Worm (Caenorhabditis elegans) whole organism, young adult: ENCODE data around the gene dct-15.
"Not testable (repeated sequence)": the region's sequence is repeated elsewhere in the genome, so short reads cannot be mapped to it uniquely, and the experiment has no call there.

Experiments
- B0261.1 ChIP-seq: sonication (generic microtip); optimal IDR thresholded peaks from 2 replicates; lab custom pipeline; 2016; ENCODE audit warnings: mild to moderate bottlenecking, missing genetic modification characterization, moderate library complexity, missing compliant biosample characterization
- C17E4.6 ChIP-seq: fragments of 200-800 bp; sonication (Bioruptor generic); IDR thresholded peaks from 2 replicates; pipeline ENCODE4 v1.3.6; 2022; ENCODE audit warnings: missing genetic modification reagents, missing genetic modification characterization, missing compliant biosample characterization
- F33H1.4 ChIP-seq: fragments of 200-800 bp; sonication (Bioruptor generic); IDR thresholded peaks from 2 replicates; pipeline ENCODE4 v1.3.6; 2022; ENCODE audit warnings: missing genetic modification reagents, missing genetic modification characterization, missing compliant biosample characterization
- F37B4.10 ChIP-seq: fragments of 200-800 bp; sonication (Bioruptor generic); IDR thresholded peaks from 2 replicates; pipeline ENCODE4 v1.3.6; 2022; ENCODE audit warnings: missing genetic modification characterization, missing compliant biosample characterization
- F39B2.1 ChIP-seq: fragments of 200-800 bp; sonication (Bioruptor generic); IDR thresholded peaks from 2 replicates; pipeline ENCODE4 v1.3.6; 2022; ENCODE audit warnings: missing genetic modification reagents, missing genetic modification characterization, missing compliant biosample characterization
- F49E8.2 ChIP-seq: sonication (generic microtip); optimal IDR thresholded peaks from 3 replicates; lab custom pipeline; 2017; ENCODE audit warnings: missing genetic modification characterization, mild to moderate bottlenecking, missing compliant biosample characterization, antibody characterized with exemption, moderate library complexity; ENCODE audit not compliant: insufficient read depth
- F52B5.7 ChIP-seq: sonication (generic microtip); optimal IDR thresholded peaks from 2 replicates; lab custom pipeline; 2016; ENCODE audit warnings: mild to moderate bottlenecking, missing genetic modification characterization, missing compliant biosample characterization
- Y67H2A.10 ChIP-seq: fragments of 200-800 bp; sonication (Bioruptor generic); conservative IDR thresholded peaks from 2 replicates; pipeline ENCODE4 v1.3.6; 2022; ENCODE audit warnings: missing genetic modification reagents, missing genetic modification characterization, missing compliant biosample characterization
- ZK185.1 ChIP-seq: sonication (generic microtip); optimal IDR thresholded peaks from 2 replicates; lab custom pipeline; 2016; ENCODE audit warnings: mild to moderate bottlenecking, missing genetic modification characterization, missing compliant biosample characterization; ENCODE audit not compliant: poor library complexity, severe bottlenecking
- attf-3 ChIP-seq: fragments of 200-800 bp; sonication (Bioruptor generic); conservative IDR thresholded peaks from 2 replicates; pipeline ENCODE4 v1.3.6; 2022; ENCODE audit warnings: missing genetic modification reagents, missing genetic modification characterization, missing compliant biosample characterization
- bed-1 ChIP-seq: fragments of 200-800 bp; sonication (Bioruptor generic); IDR thresholded peaks from 2 replicates; pipeline ENCODE4 v1.3.6; 2022; ENCODE audit warnings: missing genetic modification reagents, missing genetic modification characterization, missing compliant biosample characterization
- cebp-2 ChIP-seq: fragments of 200-800 bp; sonication (Bioruptor generic); IDR thresholded peaks from 2 replicates; pipeline ENCODE4 v1.3.6; 2022; ENCODE audit warnings: missing genetic modification characterization, missing compliant biosample characterization
- ceh-79 ChIP-seq: sonication (generic microtip); optimal IDR thresholded peaks from 2 replicates; lab custom pipeline; 2017; ENCODE audit warnings: mild to moderate bottlenecking, missing genetic modification characterization, missing compliant biosample characterization
- ceh-91 ChIP-seq: fragments of 200-800 bp; sonication (Bioruptor generic); IDR thresholded peaks from 2 replicates; pipeline ENCODE4 v1.3.6; 2022; ENCODE audit warnings: missing genetic modification reagents, missing genetic modification characterization, missing compliant biosample characterization
- die-1 ChIP-seq: sonication (generic microtip); optimal IDR thresholded peaks from 2 replicates; lab custom pipeline; 2016; ENCODE audit warnings: missing genotype, mild to moderate bottlenecking, missing genetic modification characterization, missing compliant biosample characterization
- dox-1 ChIP-seq: fragments of 200-800 bp; sonication (Bioruptor generic); IDR thresholded peaks from 2 replicates; pipeline ENCODE4 v1.3.6; 2022; ENCODE audit warnings: missing genetic modification reagents, missing genetic modification characterization, missing compliant biosample characterization
- egl-44 ChIP-seq: fragments of 200-800 bp; sonication (Bioruptor generic); IDR thresholded peaks from 2 replicates; pipeline ENCODE4 v1.3.6; 2022; ENCODE audit warnings: missing genetic modification reagents, missing genetic modification characterization, missing compliant biosample characterization
- lin-26 ChIP-seq: fragments of 200-800 bp; sonication (Bioruptor generic); IDR thresholded peaks from 2 replicates; pipeline ENCODE4 v1.3.6; 2022; ENCODE audit warnings: missing genetic modification reagents, missing genetic modification characterization, missing compliant biosample characterization
- lin-40 ChIP-seq: sonication (generic microtip); optimal IDR thresholded peaks from 2 replicates; lab custom pipeline; 2016; ENCODE audit warnings: missing genetic modification characterization, mild to moderate bottlenecking, missing compliant biosample characterization, missing genotype, missing genetic modification reagents
- lsy-27 ChIP-seq: sonication (generic microtip); optimal IDR thresholded peaks from 2 replicates; lab custom pipeline; 2017; ENCODE audit warnings: missing genetic modification characterization, mild to moderate bottlenecking, missing compliant biosample characterization, antibody characterized with exemption, missing genotype, borderline replicate concordance; ENCODE audit not compliant: insufficient read depth
- nhr-90 ChIP-seq: sonication (generic microtip); optimal IDR thresholded peaks from 2 replicates; lab custom pipeline; 2016; ENCODE audit warnings: missing genotype, mild to moderate bottlenecking, missing genetic modification characterization, missing compliant biosample characterization
- pbrm-1 ChIP-seq: fragments of 200-800 bp; sonication (Bioruptor generic); IDR thresholded peaks from 2 replicates; pipeline ENCODE4 v1.3.6; 2022; ENCODE audit warnings: missing genetic modification reagents, missing genetic modification characterization, missing compliant biosample characterization
- rcor-1 ChIP-seq: fragments of 200-800 bp; sonication (Bioruptor generic); IDR thresholded peaks from 2 replicates; pipeline ENCODE4 v1.3.6; 2022; ENCODE audit warnings: missing genetic modification reagents, missing genetic modification characterization, missing compliant biosample characterization
- repo-1 ChIP-seq: sonication (generic microtip); optimal IDR thresholded peaks from 2 replicates; lab custom pipeline; 2017; ENCODE audit warnings: mild to moderate bottlenecking, missing genetic modification characterization, missing compliant biosample characterization
- snpc-3.4 ChIP-seq: sonication (generic microtip); optimal IDR thresholded peaks from 2 replicates; lab custom pipeline; 2017; ENCODE audit warnings: missing genetic modification characterization, mild to moderate bottlenecking, missing compliant biosample characterization, antibody characterized with exemption, moderate library complexity, missing genotype, missing genetic modification reagents
- snpc-4 ChIP-seq, 5 experiments: fragments of 150-350 bp in 1 of 5; sonication (generic microtip) in 4 of 5; optimal IDR thresholded peaks; 2 replicates each; lab custom pipeline; 2014 to 2018; ENCODE audit warnings: missing genetic modification characterization in 5 of 5, missing biosample characterization in 3 of 5, antibody characterized with exemption in 2 of 5, mild to moderate bottlenecking in 2 of 5, missing compliant biosample characterization in 2 of 5, missing genotype in 2 of 5, moderate library complexity in 2 of 5, missing genetic modification reagents in 1 of 5
- sptf-2 ChIP-seq: fragments of 200-800 bp; sonication (Bioruptor generic); optimal IDR thresholded peaks from 2 replicates; lab custom pipeline; 2018; ENCODE audit warnings: mild to moderate bottlenecking, missing genetic modification characterization, missing compliant biosample characterization
- tbx-9 ChIP-seq: sonication (generic microtip); optimal IDR thresholded peaks from 2 replicates; lab custom pipeline; 2016; ENCODE audit warnings: borderline replicate concordance, missing genetic modification characterization, inconsistent platforms, missing compliant biosample characterization
- ztf-26 ChIP-seq: sonication (generic microtip); optimal IDR thresholded peaks from 2 replicates; lab custom pipeline; 2017; ENCODE audit warnings: missing genetic modification characterization, missing compliant biosample characterization

Gene dct-15

ce11 chrIV:9846574-9846973 lies 36.0 kb upstream of the dct-15 start, which contains the start of gene K07F5.6:
K07F5.6 (minus strand) TSS chrIV:9846674.
- no peak for TF ChIP-seq F49E8.2
- no peak for TF ChIP-seq pbrm-1
- TF ChIP-seq, all 124 proteins: peak for 0

DNA sequence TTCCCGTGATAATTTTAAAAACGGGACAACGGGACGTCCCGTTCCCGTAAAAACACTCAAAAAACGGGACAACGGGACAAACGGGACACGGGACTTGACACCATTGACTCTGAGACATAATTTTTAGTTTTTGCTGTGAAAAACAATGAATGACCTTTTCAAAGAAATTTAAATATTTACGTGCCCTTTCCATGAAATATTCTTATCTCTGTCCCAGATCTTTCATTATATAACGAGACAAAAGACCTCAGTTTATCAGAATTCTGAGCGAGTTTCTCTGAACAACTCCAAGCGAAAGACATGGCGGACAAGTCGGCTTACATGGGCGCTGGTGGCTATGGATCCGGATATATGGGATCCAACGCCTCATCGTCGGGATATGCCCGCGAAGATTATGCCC lies 33.2 kb upstream of the dct-15 start, which contains the start of gene nspd-2:
Gene nspd-2, plus strand, starts transcription at position 301 of the 400 bp plus-strand sequence.
- TF ChIP-seq sptf-2 (GFP tag; lab: Kevin White, UChicago) (no peak), nhr-90 (tag; lab: Kevin White, UChicago) (no peak), ZK185.1 (tag; lab: Kevin White, UChicago) (no peak), rcor-1 (GFP tag; lab: Robert Waterston, UW) (no peak), F33H1.4 (GFP tag; lab: Robert Waterston, UW) (no peak), tbx-9 (tag; lab: Kevin White, UChicago) (no peak), F39B2.1 (GFP tag; lab: Robert Waterston, UW) (no peak)

ce11 chrIV:9842071-9842470 lies 31.5 kb upstream of the dct-15 start, which contains the start of gene K07F5.17:
K07F5.17 (plus strand) TSS chrIV:9842371.
- TF ChIP-seq B0261.1 (tag; lab: Kevin White, UChicago) (no peak), egl-44 (no peak), ceh-91 (GFP tag; lab: Robert Waterston, UW) (no peak), bed-1 (GFP tag; lab: Robert Waterston, UW) (no peak), F49E8.2 (no peak), F52B5.7 (tag; lab: Kevin White, UChicago) (no peak), repo-1 (tag; lab: Kevin White, UChicago) (no peak)

DNA sequence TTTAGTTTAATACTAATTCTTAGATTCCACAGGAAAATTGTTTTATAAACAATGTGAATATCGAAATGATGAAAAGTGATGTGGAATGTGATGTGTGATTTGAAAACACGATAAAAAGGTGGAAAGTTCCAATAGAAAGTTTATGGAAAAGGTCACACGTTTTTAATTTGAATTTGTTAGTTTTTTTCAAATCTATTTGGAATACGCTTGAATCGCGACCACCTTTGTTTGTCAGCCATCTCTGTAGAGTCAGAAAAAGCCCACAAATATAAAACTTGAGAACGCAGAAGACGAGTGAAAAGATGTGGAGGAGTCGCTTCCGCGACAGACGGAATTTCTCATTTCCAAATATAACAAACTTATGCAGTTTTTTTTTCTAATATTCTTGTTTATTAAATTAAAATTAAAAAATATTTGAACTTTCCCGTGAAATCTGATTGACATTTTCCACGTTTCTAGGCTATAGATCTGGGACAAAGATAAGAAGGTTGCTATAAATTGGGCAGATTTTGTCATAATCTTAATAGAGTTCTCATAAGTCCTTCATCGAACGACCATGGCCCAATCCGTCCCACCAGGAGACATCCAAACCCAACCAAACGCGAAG lies 30.6 kb upstream of the dct-15 start, which contains the start of the genes kin-24 and msp-56:
Gene kin-24, minus strand, starts transcription at position 101 of the 607 bp plus-strand sequence.
Gene msp-56, plus strand, starts transcription at position 557 of the 607 bp plus-strand sequence.
- TF ChIP-seq lsy-27 (tag; lab: Kevin White, UChicago) (no peak), C17E4.6 (GFP tag; lab: Robert Waterston, UW) (no peak), ceh-79 (no peak), snpc-3.4 (tag; lab: Kevin White, UChicago) (no peak), attf-3 (GFP tag; lab: Robert Waterston, UW) (no peak), ztf-26 (tag; lab: Kevin White, UChicago) (no peak), dox-1 (no peak), F37B4.10 (no peak), lin-40 (no peak), ZK185.1 (tag; lab: Kevin White, UChicago) (no peak), sptf-2 (GFP tag; lab: Kevin White, UChicago) (no peak), snpc-4 (GFP tag; optimal IDR thresholded peaks at IDR 0.05; lab: Kevin White, UChicago) (no peak), snpc-4 (tag; optimal IDR thresholded peaks at IDR 0.05; lab: Kevin White, UChicago) (no peak), cebp-2 (GFP tag; lab: Robert Waterston, UW) (no peak)
- TF ChIP-seq, all 124 proteins: peak for 0

ce11 chrIV:9837349-9837748 lies 26.8 kb upstream of the dct-15 start, which contains the start of gene msp-10:
msp-10 (plus strand) TSS chrIV:9837649.
- not testable (repeated sequence) for TF ChIP-seq Y67H2A.10 (GFP tag; lab: Robert Waterston, UW); die-1 (tag; lab: Kevin White, UChicago); lin-26 (GFP tag; lab: Robert Waterston, UW)
